Worm (Caenorhabditis elegans) whole organism, L4 larva: ENCODE data around the gene gap-1.

Source experiments
- D1046.2 ChIP-seq: fragments of 200-800 bp; sonication (Bioruptor generic); IDR thresholded peaks from 2 replicates; pipeline ENCODE4 v1.3.6; 2022; ENCODE audit warnings: missing genetic modification characterization, missing compliant biosample characterization
- F37D6.2 ChIP-seq: sonication (generic microtip); optimal IDR thresholded peaks from 2 replicates; lab custom pipeline; 2016; ENCODE audit warnings: mild to moderate bottlenecking, missing genetic modification characterization, missing compliant biosample characterization
- F44E2.7 ChIP-seq: fragments of 200-800 bp; sonication (Bioruptor generic); IDR thresholded peaks from 2 replicates; pipeline ENCODE4 v2.1.2; 2022; ENCODE audit warnings: missing genetic modification characterization, missing compliant biosample characterization
- F49E8.2 ChIP-seq: sonication (generic microtip); optimal IDR thresholded peaks from 2 replicates; lab custom pipeline; 2016; ENCODE audit warnings: missing compliant biosample characterization, mild to moderate bottlenecking, missing genetic modification characterization, borderline replicate concordance
- ZK546.5 ChIP-seq, 2 experiments: sonication (generic microtip); optimal IDR thresholded peaks; 2 replicates each; lab custom pipeline; 2017; ENCODE audit warnings: missing biosample characterization in 2 of 2, missing genetic modification characterization in 2 of 2
- ceh-82 ChIP-seq: sonication (generic microtip); optimal IDR thresholded peaks from 2 replicates; lab custom pipeline; 2017; ENCODE audit warnings: missing biosample characterization, missing genetic modification characterization
- daf-12 ChIP-seq: fragments of 150-350 bp; optimal IDR thresholded peaks from 2 replicates; lab custom pipeline; 2014; ENCODE audit warnings: missing biosample characterization, missing genetic modification reagents, missing genetic modification characterization
- daf-16 ChIP-seq, 3 experiments: sonication (generic microtip); optimal IDR thresholded peaks; 2 replicates each; lab custom pipeline; 2016 to 2017; ENCODE audit warnings: missing genetic modification characterization in 3 of 3, missing genetic modification reagents in 3 of 3, mild to moderate bottlenecking in 2 of 3, missing compliant biosample characterization in 2 of 3, missing biosample characterization in 1 of 3, moderate library complexity in 1 of 3
- daf-19 ChIP-seq: fragments of 200-800 bp; sonication (Bioruptor generic); conservative IDR thresholded peaks from 2 replicates; pipeline ENCODE4 v1.3.6; 2022; ENCODE audit warnings: missing genetic modification characterization, missing compliant biosample characterization
- dmd-9 ChIP-seq: fragments of 200-800 bp; sonication (Bioruptor generic); IDR thresholded peaks from 2 replicates; pipeline ENCODE4 v1.3.6; 2022; ENCODE audit warnings: missing genetic modification reagents, missing genetic modification characterization, missing compliant biosample characterization
- dve-1 ChIP-seq: sonication (generic microtip); optimal IDR thresholded peaks from 2 replicates; lab custom pipeline; 2017; ENCODE audit warnings: antibody characterized with exemption, mild to moderate bottlenecking, missing genetic modification characterization, missing compliant biosample characterization; ENCODE audit not compliant: insufficient read depth
- fkh-10 ChIP-seq: fragments of 150-350 bp; optimal IDR thresholded peaks from 2 replicates; lab custom pipeline; 2014; ENCODE audit warnings: missing biosample characterization, missing genetic modification reagents, missing genetic modification characterization
- fos-1 ChIP-seq: fragments of 150-350 bp; optimal IDR thresholded peaks from 2 replicates; lab custom pipeline; 2014; ENCODE audit warnings: missing biosample characterization, missing genetic modification characterization
- hlh-11 ChIP-seq: fragments of 200-800 bp; sonication (Bioruptor generic); optimal IDR thresholded peaks from 2 replicates; lab custom pipeline; 2018; ENCODE audit warnings: mild to moderate bottlenecking, missing genetic modification characterization, missing compliant biosample characterization
- lin-1 ChIP-seq: fragments of 200-800 bp; sonication (Bioruptor generic); IDR thresholded peaks from 2 replicates; pipeline ENCODE4 v1.3.6; 2022; ENCODE audit warnings: missing genetic modification reagents, missing genetic modification characterization, missing compliant biosample characterization
- lin-15B ChIP-seq: fragments of 150-350 bp; sonication (generic microtip); optimal IDR thresholded peaks from 3 replicates; lab custom pipeline; 2014; ENCODE audit warnings: missing biosample characterization, missing genetic modification characterization
- lsy-2 ChIP-seq, 2 experiments: fragments of 150-350 bp in 1 of 2; sonication (generic microtip) in 1 of 2; optimal IDR thresholded peaks; 2 replicates each; lab custom pipeline; 2014 to 2017; ENCODE audit warnings: missing biosample characterization in 2 of 2, missing genetic modification characterization in 2 of 2
- mdt-29 ChIP-seq: fragments of 200-800 bp; sonication (Bioruptor generic); IDR thresholded peaks from 2 replicates; pipeline ENCODE4 v1.3.6; 2022; ENCODE audit warnings: missing genetic modification reagents, missing genetic modification characterization, missing compliant biosample characterization
- mxl-3 ChIP-seq: fragments of 200-800 bp; sonication (Bioruptor generic); optimal IDR thresholded peaks from 2 replicates; lab custom pipeline; 2018; ENCODE audit warnings: mild to moderate bottlenecking, missing genetic modification characterization, missing compliant biosample characterization
- nhr-11 ChIP-seq: fragments of 150-350 bp; optimal IDR thresholded peaks from 2 replicates; lab custom pipeline; 2014; ENCODE audit warnings: missing biosample characterization, missing genetic modification characterization
- nhr-28 ChIP-seq: fragments of 150-350 bp; optimal IDR thresholded peaks from 2 replicates; lab custom pipeline; 2014; ENCODE audit warnings: missing biosample characterization, missing genetic modification characterization
- nhr-41 ChIP-seq: fragments of 200-800 bp; sonication (Bioruptor generic); IDR thresholded peaks from 2 replicates; pipeline ENCODE4 v1.3.6; 2022; ENCODE audit warnings: missing genetic modification reagents, missing genetic modification characterization, missing compliant biosample characterization
- pha-4 ChIP-seq, 2 experiments: fragments of 150-350 bp in 1 of 2; fragments of 200-800 bp in 1 of 2; sonication (Bioruptor generic) in 1 of 2; IDR thresholded peaks in 1 of 2; optimal IDR thresholded peaks in 1 of 2; 2 replicates each; pipeline versions ENCODE4 v1.3.6 to Lab custom; 2014 to 2022; ENCODE audit warnings: missing genetic modification characterization in 2 of 2, missing genetic modification reagents in 2 of 2, missing biosample characterization in 1 of 2, missing compliant biosample characterization in 1 of 2
- php-3 ChIP-seq: fragments of 200-800 bp; sonication (Bioruptor generic); IDR thresholded peaks from 2 replicates; pipeline ENCODE4 v1.3.6; 2022; ENCODE audit warnings: missing genetic modification reagents, missing genetic modification characterization, missing compliant biosample characterization
- pqm-1 ChIP-seq: sonication (generic microtip); optimal IDR thresholded peaks from 2 replicates; lab custom pipeline; 2017; ENCODE audit warnings: missing biosample characterization, missing genetic modification characterization
- rbr-2 ChIP-seq: sonication (generic microtip); optimal IDR thresholded peaks from 2 replicates; lab custom pipeline; 2016; ENCODE audit warnings: missing genotype, missing genetic modification characterization, missing compliant biosample characterization
- saeg-2 ChIP-seq: fragments of 200-800 bp; sonication (Bioruptor generic); IDR thresholded peaks from 2 replicates; pipeline ENCODE4 v1.3.6; 2022; ENCODE audit warnings: missing genetic modification reagents, missing genetic modification characterization, missing compliant biosample characterization
- set-16 ChIP-seq: fragments of 200-800 bp; sonication (Bioruptor generic); IDR thresholded peaks from 2 replicates; pipeline ENCODE4 v1.3.6; 2022; ENCODE audit warnings: missing genetic modification reagents, missing genetic modification characterization, missing compliant biosample characterization
- skn-1 ChIP-seq: fragments of 150-350 bp; optimal IDR thresholded peaks from 2 replicates; lab custom pipeline; 2014; ENCODE audit warnings: missing biosample characterization, missing genetic modification characterization
- snpc-4 ChIP-seq: fragments of 150-350 bp; optimal IDR thresholded peaks from 2 replicates; lab custom pipeline; 2014; ENCODE audit warnings: missing biosample characterization, missing genetic modification characterization
- spr-1 ChIP-seq: sonication (generic microtip); optimal IDR thresholded peaks from 2 replicates; lab custom pipeline; 2016; ENCODE audit warnings: mild to moderate bottlenecking, missing genetic modification characterization, missing compliant biosample characterization
- tra-1 ChIP-seq: fragments of 200-800 bp; sonication (Bioruptor generic); IDR thresholded peaks from 2 replicates; pipeline ENCODE4 v1.3.6; 2022; ENCODE audit warnings: missing genetic modification reagents, missing genetic modification characterization, missing compliant biosample characterization
- unc-130 ChIP-seq: sonication (generic microtip); optimal IDR thresholded peaks from 2 replicates; lab custom pipeline; 2016; ENCODE audit warnings: missing genetic modification reagents, missing genetic modification characterization, missing compliant biosample characterization
- zip-2 ChIP-seq: fragments of 150-350 bp; optimal IDR thresholded peaks from 2 replicates; lab custom pipeline; 2014; ENCODE audit warnings: missing biosample characterization, missing genetic modification characterization
- ztf-11 ChIP-seq: fragments of 150-350 bp; optimal IDR thresholded peaks from 2 replicates; lab custom pipeline; 2014; ENCODE audit warnings: missing biosample characterization, missing genetic modification characterization
- ztf-7 ChIP-seq: fragments of 150-350 bp; optimal IDR thresholded peaks from 2 replicates; lab custom pipeline; 2014; ENCODE audit warnings: missing biosample characterization, missing genetic modification characterization

The gap-1 gene

ce11 chrX:2219006-2219405 lies 26.7 kb downstream of the gap-1 start (continued):
- TF ChIP-seq F44E2.7 (GFP tag; lab: Robert Waterston, UW) = no peak
- no peak for TF ChIP-seq lin-1 (GFP tag; lab: Robert Waterston, UW)
- TF ChIP-seq mdt-29 (GFP tag; lab: Robert Waterston, UW) = no peak
- no peak for TF ChIP-seq nhr-11 (tag; lab: Kevin White, UChicago)
- TF ChIP-seq unc-130 = no peak
- no peak for TF ChIP-seq daf-19 (GFP tag; lab: Robert Waterston, UW)
- no peak for TF ChIP-seq daf-12 (tag; lab: Kevin White, UChicago)
- no peak for TF ChIP-seq snpc-4 (tag; lab: Kevin White, UChicago)
- no peak for TF ChIP-seq F37D6.2 (tag; lab: Kevin White, UChicago)
- TF ChIP-seq hlh-11 (tag; lab: Kevin White, UChicago) = peak; percentile 41
- no peak for TF ChIP-seq skn-1 (tag; lab: Kevin White, UChicago)
- TF ChIP-seq F49E8.2 (tag; lab: Kevin White, UChicago) = no peak
- no peak for TF ChIP-seq dmd-9 (GFP tag; lab: Robert Waterston, UW)
- no peak for TF ChIP-seq rbr-2 (tag; lab: Kevin White, UChicago)
- TF ChIP-seq ztf-11 (tag; lab: Kevin White, UChicago) = no peak
- peak; percentile 40 for TF ChIP-seq nhr-28 (tag; lab: Kevin White, UChicago)
- no peak for TF ChIP-seq lin-15B
- TF ChIP-seq pha-4 (GFP tag; IDR thresholded peaks at IDR 0.05; lab: Robert Waterston, UW) = no peak
- TF ChIP-seq pha-4 (tag; optimal IDR thresholded peaks at IDR 0.05; lab: Kevin White, UChicago) = no peak

- TF ChIP-seq php-3 (GFP tag; lab: Robert Waterston, UW) = no peak
- no peak for TF ChIP-seq ZK546.5 (tag; optimal IDR thresholded peaks at IDR 0.05; lab: Kevin White, UChicago)
- no peak for TF ChIP-seq saeg-2 (GFP tag; lab: Robert Waterston, UW)
- TF ChIP-seq fkh-10 = no peak
- no peak for TF ChIP-seq lsy-2 (tag; optimal IDR thresholded peaks at IDR 0.05; lab: Kevin White, UChicago)
- TF ChIP-seq zip-2 = no peak
- no peak for TF ChIP-seq fos-1 (tag; lab: Kevin White, UChicago)
- no peak for TF ChIP-seq daf-16 (GFP tag; optimal IDR thresholded peaks at IDR 0.05; lab: Kevin White, UChicago)
- TF ChIP-seq daf-16 (tag; optimal IDR thresholded peaks at IDR 0.05; lab: Kevin White, UChicago) = no peak
- TF ChIP-seq mxl-3 (GFP tag; lab: Kevin White, UChicago) = no peak
- TF ChIP-seq dve-1 = no peak
- TF ChIP-seq ceh-82 = no peak
- TF ChIP-seq D1046.2 = 0 out of 2 replicates have a peak, but pooled peaks have one; percentile 44
- 0 out of 2 replicates have a peak, but pooled peaks have one; percentile 10 for TF ChIP-seq tra-1 (GFP tag; lab: Robert Waterston, UW)
- no peak for TF ChIP-seq spr-1
- peak; percentile 90 for TF ChIP-seq set-16 (GFP tag; lab: Robert Waterston, UW)
These were observed 27.1 kb downstream of the gap-1 start for ce11 chrX:2219453-2219852.

ce11 chrX:2220850-2221249 lies 28.5 kb downstream of the gap-1 start, which contains the start of gene hex-1:
hex-1 (plus strand) TSS chrX:2221150.
- TF ChIP-seq skn-1 (tag; lab: Kevin White, UChicago) = no peak
- TF ChIP-seq hlh-11 (tag; lab: Kevin White, UChicago) = no peak
- peak; percentile 0 for TF ChIP-seq pqm-1 (tag; lab: Kevin White, UChicago)
- TF ChIP-seq pha-4 (GFP tag; IDR thresholded peaks at IDR 0.05; lab: Robert Waterston, UW) = no peak
- TF ChIP-seq pha-4 (tag; optimal IDR thresholded peaks at IDR 0.05; lab: Kevin White, UChicago) = no peak
- no peak for TF ChIP-seq nhr-28 (tag; lab: Kevin White, UChicago)
- no peak for TF ChIP-seq F37D6.2 (tag; lab: Kevin White, UChicago)
- no peak for TF ChIP-seq dmd-9 (GFP tag; lab: Robert Waterston, UW)
- TF ChIP-seq ztf-7 = no peak
- TF ChIP-seq nhr-41 (GFP tag; lab: Robert Waterston, UW) = no peak
